Worm (Caenorhabditis elegans): ENCODE results near the gene str-211.

The str-211 gene

ce11 chrV:4969503-4969902 lies 25.4 kb upstream of the str-211 start:
- TF ChIP-seq mxl-2 (GFP tag; conservative IDR thresholded peaks at IDR 0.05) (no peak), daf-16 (GFP tag; optimal IDR thresholded peaks at IDR 0.05) (no peak), daf-16 (tag; optimal IDR thresholded peaks at IDR 0.05) (peak; percentile 61), nhr-28 (tag; optimal IDR thresholded peaks at IDR 0.05) (peak; percentile 48), R02D3.7 (tag; optimal IDR thresholded peaks at IDR 0.05) (no peak), ZK337.2 (GFP tag; IDR thresholded peaks at IDR 0.05) (no peak), tra-1 (GFP tag; IDR thresholded peaks at IDR 0.05) (no peak), dve-1 (tag; optimal IDR thresholded peaks at IDR 0.05; ENCODE audit: insufficient read depth) (peak; percentile 13), lim-7 (GFP tag; IDR thresholded peaks at IDR 0.05) (no peak), nhr-11 (tag; optimal IDR thresholded peaks at IDR 0.05) (peak; percentile 11), snpc-1.2 (GFP tag; IDR thresholded peaks at IDR 0.05) (no peak), zfp-2 (tag; optimal IDR thresholded peaks at IDR 0.05) (no peak), unc-62 (GFP tag; optimal IDR thresholded peaks at IDR 0.05 in 1 of 2) (peak in 1 of 2 experiments; percentile 33), unc-62 (tag; optimal IDR thresholded peaks at IDR 0.05) (no peak)

DNA sequence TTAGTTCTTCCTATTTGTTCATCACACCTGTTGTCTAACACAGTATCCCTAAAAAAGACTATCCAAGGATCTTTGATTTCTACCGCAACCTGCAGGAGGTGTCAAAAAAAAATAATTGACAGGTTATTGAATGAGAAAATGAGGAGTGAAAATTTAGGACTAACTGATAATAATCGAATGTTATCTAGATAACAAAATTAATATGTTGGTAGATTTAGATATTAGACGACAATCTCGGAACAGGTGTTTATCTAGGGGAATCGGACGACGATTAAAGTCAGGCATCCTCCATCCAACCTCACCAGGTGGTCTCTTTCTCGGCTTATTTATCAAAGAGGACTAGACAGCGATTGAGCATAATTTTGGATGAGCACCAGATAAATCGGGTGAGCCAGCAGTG lies 24.7 kb upstream of the str-211 start:
- TF ChIP-seq unc-62 (GFP tag; optimal IDR thresholded peaks at IDR 0.05 in 1 of 2) (peak in 1 of 2 experiments; percentile 13), unc-62 (tag; optimal IDR thresholded peaks at IDR 0.05) (no peak), lim-7 (GFP tag; IDR thresholded peaks at IDR 0.05) (no peak), dpl-1 (GFP tag; optimal IDR thresholded peaks at IDR 0.05) (no peak), F26F4.8 (GFP tag; conservative IDR thresholded peaks at IDR 0.05) (no peak), dve-1 (tag; optimal IDR thresholded peaks at IDR 0.05; ENCODE audit: insufficient read depth) (peak; percentile 27), tag-97 (GFP tag; IDR thresholded peaks at IDR 0.05) (no peak), egl-43 (GFP tag; IDR thresholded peaks at IDR 0.05) (no peak), arid-1 (GFP tag; conservative IDR thresholded peaks at IDR 0.05) (no peak), dmd-6 (GFP tag; IDR thresholded peaks at IDR 0.05) (peak; percentile 17; the same call in 1 of the 2 replicates), ceh-44 (GFP tag; IDR thresholded peaks at IDR 0.05) (no peak), duxl-1 (tag; optimal IDR thresholded peaks at IDR 0.05; ENCODE audit: poor library complexity) (no peak)

DNA sequence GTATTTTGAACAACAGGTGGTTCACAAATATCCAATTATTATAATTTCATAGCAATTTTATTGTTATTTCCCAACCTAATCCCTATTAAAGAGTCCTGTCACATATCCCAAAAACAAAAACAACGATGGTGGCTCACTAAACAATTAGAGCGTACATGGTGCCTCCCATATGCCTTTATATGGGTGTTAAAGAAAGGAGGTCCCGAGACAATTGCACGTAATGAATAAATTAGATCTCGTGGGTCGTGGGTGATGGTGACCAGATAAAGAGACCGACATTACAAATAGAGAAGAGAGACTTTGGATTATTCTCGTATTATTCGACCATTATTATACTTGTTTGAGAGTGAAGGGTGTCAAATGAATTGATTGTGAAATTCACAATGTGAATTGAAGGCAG lies 23.1 kb upstream of the str-211 start:
- TF ChIP-seq rbr-2 (tag; optimal IDR thresholded peaks at IDR 0.05) (no peak), nhr-111 (GFP tag; optimal IDR thresholded peaks at IDR 0.05) (no peak), ZK337.2 (GFP tag; IDR thresholded peaks at IDR 0.05) (no peak), hmg-1.1 (GFP tag; IDR thresholded peaks at IDR 0.05) (no peak), zfp-3 (GFP tag; conservative IDR thresholded peaks at IDR 0.05) (no peak), spr-1 (tag; optimal IDR thresholded peaks at IDR 0.05) (no peak), attf-4 (tag; optimal IDR thresholded peaks at IDR 0.05) (no peak), nhr-6 (tag; optimal IDR thresholded peaks at IDR 0.05) (no peak), dpl-1 (GFP tag; optimal IDR thresholded peaks at IDR 0.05) (no peak), skn-1 (tag; optimal IDR thresholded peaks at IDR 0.05) (no peak), mdt-29 (GFP tag; IDR thresholded peaks at IDR 0.05) (no peak), ctbp-1 (GFP tag; IDR thresholded peaks at IDR 0.05) (no peak), nhr-11 (tag; optimal IDR thresholded peaks at IDR 0.05) (no peak), saeg-2 (GFP tag; IDR thresholded peaks at IDR 0.05) (no peak), F49E8.2 (tag; optimal IDR thresholded peaks at IDR 0.05; ENCODE audit: borderline replicate concordance) (no peak), egl-43 (GFP tag; IDR thresholded peaks at IDR 0.05) (no peak), Y48G9A.11 (GFP tag; IDR thresholded peaks at IDR 0.05) (no peak)

DNA sequence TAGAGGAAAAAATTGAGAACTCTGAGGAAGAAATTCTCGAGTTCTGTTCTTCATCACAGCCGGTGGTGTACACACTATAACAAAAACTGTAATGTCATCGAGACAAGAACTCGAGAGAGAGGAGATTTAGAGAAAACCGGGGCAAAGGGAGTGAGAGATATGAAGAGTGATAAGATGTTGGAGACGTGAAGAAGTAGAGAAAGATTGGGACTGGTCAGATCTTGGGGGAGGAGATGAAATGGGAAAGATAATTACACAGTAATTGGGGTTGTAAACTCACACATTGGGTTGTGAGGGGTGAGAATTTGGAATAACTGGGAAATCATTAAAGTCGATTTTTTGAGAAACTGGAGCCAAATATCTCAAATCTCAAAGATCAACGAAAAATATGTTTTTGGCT lies 21.7 kb upstream of the str-211 start:
- TF ChIP-seq nhr-28 (tag; optimal IDR thresholded peaks at IDR 0.05) (peak; percentile 24), duxl-1 (tag; optimal IDR thresholded peaks at IDR 0.05; ENCODE audit: poor library complexity) (no peak)
